Worm (Caenorhabditis elegans) whole organism, L4 larva: ENCODE measurements around the gene tba-7.

Source experiments
- F10B5.3 ChIP-seq: sonication (generic microtip); optimal IDR thresholded peaks from 2 replicates; lab custom pipeline; 2016; ENCODE audit warnings: mild to moderate bottlenecking, missing genetic modification characterization, missing compliant biosample characterization
- F26F4.8 ChIP-seq: fragments of 200-800 bp; sonication (Bioruptor generic); conservative IDR thresholded peaks from 2 replicates; pipeline ENCODE4 v1.3.6; 2022; ENCODE audit warnings: missing genetic modification characterization, missing compliant biosample characterization
- F44E2.7 ChIP-seq: fragments of 200-800 bp; sonication (Bioruptor generic); IDR thresholded peaks from 2 replicates; pipeline ENCODE4 v2.1.2; 2022; ENCODE audit warnings: missing genetic modification characterization, missing compliant biosample characterization
- Y105C5A.15 ChIP-seq: fragments of 200-800 bp; sonication (Bioruptor generic); IDR thresholded peaks from 2 replicates; pipeline ENCODE4 v1.3.6; 2022; ENCODE audit warnings: missing genetic modification characterization, missing compliant biosample characterization
- Y75B8A.6 ChIP-seq: fragments of 200-800 bp; sonication (Bioruptor generic); IDR thresholded peaks from 2 replicates; pipeline ENCODE4 v1.3.6; 2022; ENCODE audit warnings: missing genetic modification reagents, missing genetic modification characterization, missing compliant biosample characterization
- ZK546.5 ChIP-seq, 2 experiments: sonication (generic microtip); optimal IDR thresholded peaks; 2 replicates each; lab custom pipeline; 2017; ENCODE audit warnings: missing biosample characterization in 2 of 2, missing genetic modification characterization in 2 of 2
- aha-1 ChIP-seq: fragments of 150-350 bp; peaks from one replicate; lab custom pipeline; 2014; ENCODE audit warnings: missing biosample characterization, missing genetic modification characterization
- aly-2 ChIP-seq: sonication (generic microtip); optimal IDR thresholded peaks from 2 replicates; lab custom pipeline; 2018; ENCODE audit warnings: missing biosample characterization, missing genetic modification characterization
- ama-1 ChIP-seq: fragments of 150-350 bp; optimal IDR thresholded peaks from 2 replicates; lab custom pipeline; 2014; ENCODE audit warnings: inconsistent platforms, mixed read lengths
- arid-1 ChIP-seq: fragments of 200-800 bp; sonication (Bioruptor generic); conservative IDR thresholded peaks from 2 replicates; pipeline ENCODE4 v1.3.6; 2022; ENCODE audit warnings: missing genetic modification reagents, missing genetic modification characterization, missing compliant biosample characterization
- ceh-28 ChIP-seq: fragments of 150-350 bp; optimal IDR thresholded peaks from 2 replicates; lab custom pipeline; 2014; ENCODE audit warnings: missing biosample characterization, missing genetic modification reagents, missing genetic modification characterization
- ceh-32 ChIP-seq: sonication (generic microtip); optimal IDR thresholded peaks from 2 replicates; lab custom pipeline; 2016; ENCODE audit warnings: mild to moderate bottlenecking, missing genetic modification characterization, missing compliant biosample characterization; ENCODE audit not compliant: poor library complexity
- ceh-44 ChIP-seq: fragments of 200-800 bp; sonication (Bioruptor generic); IDR thresholded peaks from 2 replicates; pipeline ENCODE4 v1.3.6; 2022; ENCODE audit warnings: missing genetic modification reagents, missing genetic modification characterization, missing compliant biosample characterization
- ceh-82 ChIP-seq: sonication (generic microtip); optimal IDR thresholded peaks from 2 replicates; lab custom pipeline; 2017; ENCODE audit warnings: missing biosample characterization, missing genetic modification characterization
- daf-12 ChIP-seq: fragments of 150-350 bp; optimal IDR thresholded peaks from 2 replicates; lab custom pipeline; 2014; ENCODE audit warnings: missing biosample characterization, missing genetic modification reagents, missing genetic modification characterization
- daf-19 ChIP-seq: fragments of 200-800 bp; sonication (Bioruptor generic); conservative IDR thresholded peaks from 2 replicates; pipeline ENCODE4 v1.3.6; 2022; ENCODE audit warnings: missing genetic modification characterization, missing compliant biosample characterization
- duxl-1 ChIP-seq: sonication (generic microtip); optimal IDR thresholded peaks from 2 replicates; lab custom pipeline; 2016; ENCODE audit warnings: mild to moderate bottlenecking, missing genetic modification characterization, moderate library complexity, missing compliant biosample characterization; ENCODE audit not compliant: poor library complexity
- dve-1 ChIP-seq: sonication (generic microtip); optimal IDR thresholded peaks from 2 replicates; lab custom pipeline; 2017; ENCODE audit warnings: antibody characterized with exemption, mild to moderate bottlenecking, missing genetic modification characterization, missing compliant biosample characterization; ENCODE audit not compliant: insufficient read depth
- egl-43 ChIP-seq: fragments of 200-800 bp; sonication (Bioruptor generic); IDR thresholded peaks from 2 replicates; pipeline ENCODE4 v1.3.6; 2022; ENCODE audit warnings: missing genetic modification reagents, missing genetic modification characterization, missing compliant biosample characterization
- fkh-10 ChIP-seq: fragments of 150-350 bp; optimal IDR thresholded peaks from 2 replicates; lab custom pipeline; 2014; ENCODE audit warnings: missing biosample characterization, missing genetic modification reagents, missing genetic modification characterization
- hlh-11 ChIP-seq: fragments of 200-800 bp; sonication (Bioruptor generic); optimal IDR thresholded peaks from 2 replicates; lab custom pipeline; 2018; ENCODE audit warnings: mild to moderate bottlenecking, missing genetic modification characterization, missing compliant biosample characterization
- hlh-30 ChIP-seq: sonication (generic microtip); optimal IDR thresholded peaks from 2 replicates; lab custom pipeline; 2017; ENCODE audit warnings: antibody characterized with exemption, mild to moderate bottlenecking, missing genetic modification characterization, missing compliant biosample characterization; ENCODE audit not compliant: insufficient read depth
- hmg-1.1 ChIP-seq: fragments of 200-800 bp; sonication (Bioruptor generic); IDR thresholded peaks from 2 replicates; pipeline ENCODE4 v1.3.6; 2022; ENCODE audit warnings: missing genetic modification reagents, missing genetic modification characterization, missing compliant biosample characterization
- lir-3 ChIP-seq: sonication (generic microtip); optimal IDR thresholded peaks from 2 replicates; lab custom pipeline; 2016; ENCODE audit warnings: mild to moderate bottlenecking, missing genetic modification characterization, missing compliant biosample characterization
- mes-2 ChIP-seq: sonication (generic microtip); optimal IDR thresholded peaks from 2 replicates; lab custom pipeline; 2016; ENCODE audit warnings: missing genotype, mild to moderate bottlenecking, missing genetic modification characterization, missing compliant biosample characterization; ENCODE audit not compliant: poor library complexity, severe bottlenecking
- mxl-2 ChIP-seq: fragments of 200-800 bp; sonication (Bioruptor generic); conservative IDR thresholded peaks from 2 replicates; pipeline ENCODE4 v1.3.6; 2022; ENCODE audit warnings: missing genetic modification reagents, missing genetic modification characterization, missing compliant biosample characterization
- nhr-11 ChIP-seq: fragments of 150-350 bp; optimal IDR thresholded peaks from 2 replicates; lab custom pipeline; 2014; ENCODE audit warnings: missing biosample characterization, missing genetic modification characterization
- nhr-237 ChIP-seq: sonication (generic microtip); optimal IDR thresholded peaks from 2 replicates; lab custom pipeline; 2017; ENCODE audit warnings: missing biosample characterization, missing genetic modification characterization
- nhr-48 ChIP-seq: sonication (generic microtip); optimal IDR thresholded peaks from 2 replicates; lab custom pipeline; 2016; ENCODE audit warnings: mild to moderate bottlenecking, missing genetic modification characterization, missing compliant biosample characterization
- pha-4 ChIP-seq, 2 experiments: fragments of 150-350 bp in 1 of 2; fragments of 200-800 bp in 1 of 2; sonication (Bioruptor generic) in 1 of 2; IDR thresholded peaks in 1 of 2; optimal IDR thresholded peaks in 1 of 2; 2 replicates each; pipeline versions ENCODE4 v1.3.6 to Lab custom; 2014 to 2022; ENCODE audit warnings: missing genetic modification characterization in 2 of 2, missing genetic modification reagents in 2 of 2, missing biosample characterization in 1 of 2, missing compliant biosample characterization in 1 of 2
- sdz-12 ChIP-seq: fragments of 200-800 bp; sonication (Bioruptor generic); optimal IDR thresholded peaks from 2 replicates; lab custom pipeline; 2018; ENCODE audit warnings: mild to moderate bottlenecking, missing genetic modification characterization, missing compliant biosample characterization
- set-16 ChIP-seq: fragments of 200-800 bp; sonication (Bioruptor generic); IDR thresholded peaks from 2 replicates; pipeline ENCODE4 v1.3.6; 2022; ENCODE audit warnings: missing genetic modification reagents, missing genetic modification characterization, missing compliant biosample characterization
- snpc-4 ChIP-seq: fragments of 150-350 bp; optimal IDR thresholded peaks from 2 replicates; lab custom pipeline; 2014; ENCODE audit warnings: missing biosample characterization, missing genetic modification characterization
- spr-3 ChIP-seq: fragments of 200-800 bp; sonication (Bioruptor generic); optimal IDR thresholded peaks from 2 replicates; lab custom pipeline; 2018; ENCODE audit warnings: mild to moderate bottlenecking, missing genetic modification characterization, missing compliant biosample characterization
- tag-97 ChIP-seq: fragments of 200-800 bp; sonication (Bioruptor generic); IDR thresholded peaks from 2 replicates; pipeline ENCODE4 v1.3.6; 2022; ENCODE audit warnings: missing genetic modification characterization, missing compliant biosample characterization
- unc-62 ChIP-seq, 3 experiments: fragments of 150-350 bp in 1 of 3; sonication (generic microtip); optimal IDR thresholded peaks in 2 of 3; peaks in 1 of 3; 1 replicate in 1 of 3; 2 replicates in 2 of 3; lab custom pipeline; 2014 to 2017; ENCODE audit warnings: missing biosample characterization in 3 of 3, missing genetic modification characterization in 3 of 3, missing genetic modification reagents in 3 of 3, missing genotype in 1 of 3
- vab-7 ChIP-seq: fragments of 200-800 bp; sonication (Bioruptor generic); IDR thresholded peaks from 2 replicates; pipeline ENCODE4 v1.3.6; 2022; ENCODE audit warnings: missing genetic modification reagents, missing genetic modification characterization, missing compliant biosample characterization
- zag-1 ChIP-seq: fragments of 150-350 bp; optimal IDR thresholded peaks from 2 replicates; lab custom pipeline; 2014; ENCODE audit warnings: missing biosample characterization, missing genetic modification characterization
- zfp-2 ChIP-seq: sonication (generic microtip); optimal IDR thresholded peaks from 2 replicates; lab custom pipeline; 2016; ENCODE audit warnings: mild to moderate bottlenecking, missing genetic modification characterization, missing compliant biosample characterization
- zip-11 ChIP-seq: fragments of 200-800 bp; sonication (Bioruptor generic); IDR thresholded peaks from 2 replicates; pipeline ENCODE4 v1.3.6; 2022; ENCODE audit warnings: missing genetic modification characterization, missing compliant biosample characterization
- zip-2 ChIP-seq: fragments of 150-350 bp; optimal IDR thresholded peaks from 2 replicates; lab custom pipeline; 2014; ENCODE audit warnings: missing biosample characterization, missing genetic modification characterization

The tba-7 gene

ce11 chrIII:11371236-11371635 lies 352 bp downstream of the tba-7 start (continued):
- peak; percentile 43 for TF ChIP-seq sdz-12 (GFP tag; lab: Kevin White, UChicago)
- TF ChIP-seq hlh-30 = no peak
- no peak for TF ChIP-seq daf-12 (tag; lab: Kevin White, UChicago)
- TF ChIP-seq ceh-82 = no peak

ce11 chrIII:11366467-11366866 lies 5.1 kb downstream of the tba-7 start, which contains the start of gene T28D6.3:
Gene T28D6.3 (plus strand): TSS chrIII:11366767.
- TF ChIP-seq zag-1 (tag; lab: Kevin White, UChicago) = no peak
- TF ChIP-seq spr-3 (GFP tag; lab: Kevin White, UChicago) = no peak
- TF ChIP-seq daf-19 (GFP tag; lab: Robert Waterston, UW) = no peak
- TF ChIP-seq ceh-44 (GFP tag; lab: Robert Waterston, UW) = no peak
- TF ChIP-seq duxl-1 (tag; lab: Kevin White, UChicago) = no peak
- TF ChIP-seq mes-2 (tag; lab: Kevin White, UChicago) = no peak
- no peak for TF ChIP-seq snpc-4
- TF ChIP-seq arid-1 (GFP tag; lab: Robert Waterston, UW) = no peak
- no peak for TF ChIP-seq Y105C5A.15 (GFP tag; lab: Robert Waterston, UW)
- no peak for TF ChIP-seq pha-4 (GFP tag; IDR thresholded peaks at IDR 0.05; lab: Robert Waterston, UW)
- no peak for TF ChIP-seq pha-4 (tag; optimal IDR thresholded peaks at IDR 0.05; lab: Kevin White, UChicago)
- TF ChIP-seq hlh-11 (tag; lab: Kevin White, UChicago) = no peak
- TF ChIP-seq fkh-10 (GFP tag; lab: Kevin White, UChicago) = no peak

- TF ChIP-seq nhr-11 = no peak
- TF ChIP-seq set-16 (GFP tag; lab: Robert Waterston, UW) = peak; percentile 87
These were observed 8.7 kb downstream of the tba-7 start for ce11 chrIII:11362915-11363314.

ce11 chrIII:11361394-11361793 lies 10.2 kb downstream of the tba-7 start:
- TF ChIP-seq nhr-48 (tag; lab: Kevin White, UChicago) = no peak
- TF ChIP-seq aly-2 = no peak
- peak; percentile 60 for TF ChIP-seq aha-1 (tag; lab: Kevin White, UChicago)
- TF ChIP-seq set-16 (GFP tag; lab: Robert Waterston, UW) = peak; percentile 30
- no peak for TF ChIP-seq pha-4 (GFP tag; IDR thresholded peaks at IDR 0.05; lab: Robert Waterston, UW)
- no peak for TF ChIP-seq pha-4 (tag; optimal IDR thresholded peaks at IDR 0.05; lab: Kevin White, UChicago)
- TF ChIP-seq spr-3 (GFP tag; lab: Kevin White, UChicago) = no peak
- TF ChIP-seq dve-1 (tag; lab: Kevin White, UChicago) = no peak
- TF ChIP-seq ZK546.5 (tag; optimal IDR thresholded peaks at IDR 0.05; lab: Kevin White, UChicago) = no peak
- TF ChIP-seq daf-12 (tag; lab: Kevin White, UChicago) = no peak
- TF ChIP-seq tag-97 (GFP tag; lab: Robert Waterston, UW) = no peak

- TF ChIP-seq unc-62 (GFP tag; optimal IDR thresholded peaks at IDR 0.05 in 1 of 2; lab: Kevin White, UChicago) = peak in 1 of 2 experiments; percentile 36
- no peak for TF ChIP-seq unc-62 (tag; optimal IDR thresholded peaks at IDR 0.05; lab: Kevin White, UChicago)
- no peak for TF ChIP-seq ceh-28 (tag; lab: Kevin White, UChicago)
- no peak for TF ChIP-seq F10B5.3 (tag; lab: Kevin White, UChicago)
These were observed 11.4 kb downstream of the tba-7 start, which contains the start of gene T28D6.4 for ce11 chrIII:11360156-11360555. Gene T28D6.4 (plus strand): TSS chrIII:11360456.

ce11 chrIII:11359422-11359821 lies 12.2 kb downstream of the tba-7 start:
- TF ChIP-seq lir-3 (tag; lab: Kevin White, UChicago) (no peak), zip-2 (tag; lab: Kevin White, UChicago) (no peak), set-16 (GFP tag; lab: Robert Waterston, UW) (no peak), nhr-237 (no peak), mxl-2 (no peak), egl-43 (GFP tag; lab: Robert Waterston, UW) (no peak), zag-1 (tag; lab: Kevin White, UChicago) (no peak), Y75B8A.6 (no peak), zip-11 (GFP tag; lab: Robert Waterston, UW) (no peak), zfp-2 (tag; lab: Kevin White, UChicago) (no peak), F44E2.7 (GFP tag; lab: Robert Waterston, UW) (no peak), ceh-32 (tag; lab: Kevin White, UChicago) (no peak), ama-1 (no peak), vab-7 (no peak), F26F4.8 (GFP tag; lab: Robert Waterston, UW) (no peak), hmg-1.1 (GFP tag; lab: Robert Waterston, UW) (no peak)
